Fruit fly (Drosophila melanogaster) whole organism, adult: ENCODE results near the gene CG11586.

Experiments
- CG11617 ChIP-seq: fragments of 200-800 bp; sonication (Bioruptor generic); optimal IDR thresholded peaks from 2 replicates; lab custom pipeline; 2017; ENCODE audit warnings: mild to moderate bottlenecking, missing biosample characterization, missing genetic modification reagents, missing genetic modification characterization
- CG12768 ChIP-seq: fragments of 200-800 bp; sonication (Bioruptor generic); optimal IDR thresholded peaks from 2 replicates; lab custom pipeline; 2017; ENCODE audit warnings: missing biosample characterization, missing genetic modification characterization, mild to moderate bottlenecking, moderate library complexity, missing genetic modification reagents
- CG14711 ChIP-seq: fragments of 200-800 bp; sonication (Bioruptor generic); optimal IDR thresholded peaks from 2 replicates; lab custom pipeline; 2018; ENCODE audit warnings: missing biosample characterization, mild to moderate bottlenecking, missing genetic modification characterization, moderate library complexity
- CG1620 ChIP-seq: fragments of 200-800 bp; sonication (Bioruptor generic); optimal IDR thresholded peaks from 2 replicates; lab custom pipeline; 2016; ENCODE audit warnings: missing biosample characterization, missing genetic modification characterization
- CG33017 ChIP-seq: fragments of 200-800 bp; sonication (Bioruptor generic); optimal IDR thresholded peaks from 2 replicates; lab custom pipeline; 2018; ENCODE audit warnings: missing biosample characterization, mild to moderate bottlenecking, missing genetic modification characterization, moderate library complexity
- CG5204 ChIP-seq: fragments of 200-800 bp; sonication (Bioruptor generic); optimal IDR thresholded peaks from 2 replicates; lab custom pipeline; 2016; ENCODE audit warnings: missing biosample characterization, missing genetic modification characterization
- CG7045 ChIP-seq: fragments of 200-800 bp; sonication (Bioruptor generic); optimal IDR thresholded peaks from 2 replicates; lab custom pipeline; 2017; ENCODE audit warnings: missing biosample characterization, mild to moderate bottlenecking, missing genetic modification characterization
- CG7101 ChIP-seq: fragments of 200-800 bp; sonication (Bioruptor generic); optimal IDR thresholded peaks from 2 replicates; lab custom pipeline; 2018; ENCODE audit warnings: missing biosample characterization, mild to moderate bottlenecking, missing genetic modification characterization, moderate library complexity
- Clk ChIP-seq: fragments of 200-800 bp; sonication (Bioruptor generic); optimal IDR thresholded peaks from 2 replicates; lab custom pipeline; 2017; ENCODE audit warnings: missing biosample characterization, missing genetic modification characterization
- Crg-1 ChIP-seq: fragments of 200-800 bp; sonication (Bioruptor generic); optimal IDR thresholded peaks from 2 replicates; lab custom pipeline; 2016; ENCODE audit warnings: missing biosample characterization, missing genetic modification characterization
- Hr96 ChIP-seq: fragments of 200-800 bp; sonication (Bioruptor generic); optimal IDR thresholded peaks from 2 replicates; lab custom pipeline; 2016; ENCODE audit warnings: missing biosample characterization, missing genetic modification characterization
- Mnt ChIP-seq: fragments of 200-800 bp; sonication (Bioruptor generic); optimal IDR thresholded peaks from 2 replicates; lab custom pipeline; 2016; ENCODE audit warnings: missing biosample characterization, mild to moderate bottlenecking, missing genetic modification characterization
- bab1 ChIP-seq: fragments of 200-800 bp; sonication (Bioruptor generic); optimal IDR thresholded peaks from 3 replicates; lab custom pipeline; 2019; ENCODE audit warnings: missing biosample characterization, mild to moderate bottlenecking, missing genetic modification characterization, moderate library complexity
- cic ChIP-seq: fragments of 200-800 bp; sonication (Bioruptor generic); optimal IDR thresholded peaks from 2 replicates; lab custom pipeline; 2017; ENCODE audit warnings: missing biosample characterization, mild to moderate bottlenecking, missing genetic modification characterization, moderate library complexity
- cnc ChIP-seq, 2 experiments: fragments of >200 bp; optimal IDR thresholded peaks; 2 replicates each; lab custom pipeline; 2017
- kay ChIP-seq: fragments of 200-800 bp; sonication (Bioruptor generic); peaks from one replicate; lab custom pipeline; 2016; ENCODE audit warnings: missing biosample characterization, missing genetic modification characterization, borderline replicate concordance
- ovo ChIP-seq: fragments of 200-800 bp; sonication (Bioruptor generic); optimal IDR thresholded peaks from 2 replicates; lab custom pipeline; 2016; ENCODE audit warnings: missing biosample characterization, missing genetic modification characterization
- pad ChIP-seq: fragments of 200-800 bp; sonication (Bioruptor generic); optimal IDR thresholded peaks from 3 replicates; lab custom pipeline; 2017; ENCODE audit warnings: missing biosample characterization, missing genetic modification characterization, mild to moderate bottlenecking, moderate library complexity, missing genetic modification reagents
- tj ChIP-seq: fragments of 200-800 bp; sonication (Bioruptor generic); optimal IDR thresholded peaks from 3 replicates; lab custom pipeline; 2017; ENCODE audit warnings: missing biosample characterization, mild to moderate bottlenecking, missing genetic modification characterization, moderate library complexity
- toe ChIP-seq: fragments of 200-800 bp; sonication (Bioruptor generic); optimal IDR thresholded peaks from 2 replicates; lab custom pipeline; 2016; ENCODE audit warnings: missing biosample characterization, missing genetic modification characterization

The CG11586 gene

DNA sequence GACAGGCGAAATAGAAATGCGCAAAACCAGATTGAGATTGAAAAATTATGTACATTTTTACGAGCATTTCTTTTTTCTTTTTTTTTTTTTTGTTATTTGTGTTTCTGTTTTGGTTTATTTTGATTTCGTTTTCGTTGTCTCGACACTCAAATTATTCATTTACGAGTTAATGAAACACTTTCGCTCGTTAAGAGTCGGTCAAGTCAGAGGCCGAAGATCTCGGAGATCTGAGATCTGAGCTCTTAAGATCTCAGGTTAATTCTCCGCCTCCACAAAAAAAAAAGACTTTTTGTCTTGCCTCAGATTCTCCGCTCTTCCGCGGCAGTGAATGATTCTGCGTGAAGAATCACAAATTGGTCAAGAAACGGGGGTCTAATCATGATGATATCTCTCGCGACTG, 3.6 kb upstream of the CG11586 start:
- no peak for TF ChIP-seq CG1620 (GFP tag; lab: Kevin White, UChicago)
- no peak for TF ChIP-seq Clk
- TF ChIP-seq toe, result no peak

DNA sequence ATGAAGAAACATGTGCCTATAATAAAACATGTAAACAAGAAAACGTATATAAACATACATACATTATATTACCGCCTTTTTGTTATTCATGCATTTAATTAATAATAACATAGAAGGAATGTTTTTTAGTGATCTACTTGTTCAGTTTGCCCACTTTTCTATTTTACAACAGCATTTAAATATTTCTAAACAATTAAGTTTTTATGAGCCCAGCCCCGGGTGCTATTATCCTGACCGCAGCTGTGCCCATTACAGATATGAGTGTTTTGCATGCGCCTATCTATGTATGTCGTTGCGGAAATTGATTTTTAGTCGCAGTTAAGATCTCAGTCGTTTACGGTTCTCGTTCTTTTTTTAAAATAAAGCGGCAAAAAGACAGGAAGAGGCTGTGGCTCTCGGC, 2.7 kb upstream of the CG11586 start:
- TF ChIP-seq tj (GFP tag; lab: Kevin White, UChicago) (no peak), pad (GFP tag; lab: Kevin White, UChicago) (no peak), CG14711 (tag; lab: Kevin White, UChicago) (no peak), Crg-1 (GFP tag; lab: Kevin White, UChicago) (no peak), bab1 (GFP tag; lab: Kevin White, UChicago) (no peak), CG5204 (no peak), toe (no peak), Clk (no peak), ovo (GFP tag; lab: Kevin White, UChicago) (no peak), CG7101 (tag; lab: Kevin White, UChicago) (no peak), cic (GFP tag; lab: Kevin White, UChicago) (no peak), CG11617 (no peak), Mnt (GFP tag; lab: Kevin White, UChicago) (no peak), CG7045 (GFP tag; lab: Kevin White, UChicago) (no peak), CG33017 (tag; lab: Kevin White, UChicago) (no peak)

DNA sequence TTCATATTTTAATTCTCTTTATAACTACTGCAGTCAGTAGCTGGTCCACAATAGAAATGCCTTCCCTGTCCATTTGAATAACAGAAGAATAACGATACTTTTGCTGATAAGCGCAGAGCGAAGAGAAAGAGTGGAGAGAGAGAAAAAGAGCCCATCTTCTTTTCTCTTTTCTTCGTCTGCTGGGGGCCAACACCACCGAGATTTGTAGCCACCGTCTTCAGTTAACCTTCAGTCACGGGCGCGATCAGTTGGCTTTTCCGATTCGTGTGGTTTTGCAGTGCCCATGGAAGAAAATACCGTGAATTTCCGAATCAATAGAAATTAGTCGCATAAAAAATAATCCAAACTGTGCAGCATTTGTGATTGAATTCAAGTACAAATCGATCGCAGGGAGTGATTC, 1.2 kb upstream of the CG11586 start, which contains the start of gene CG1273:
CG1273 (plus strand) TSS at position 218 of the 400 bp plus-strand sequence.
- TF ChIP-seq Hr96 (no peak), CG12768 (GFP tag; lab: Kevin White, UChicago) (no peak), tj (GFP tag; lab: Kevin White, UChicago) (no peak), CG5204 (no peak), Crg-1 (GFP tag; lab: Kevin White, UChicago) (no peak), CG7101 (tag; lab: Kevin White, UChicago) (no peak), pad (GFP tag; lab: Kevin White, UChicago) (no peak), CG1620 (GFP tag; lab: Kevin White, UChicago) (no peak), cnc (optimal IDR thresholded peaks at IDR 0.05; lab: Kevin White, UChicago) (no peak), Clk (no peak), CG11617 (no peak), bab1 (GFP tag; lab: Kevin White, UChicago) (no peak), CG7045 (GFP tag; lab: Kevin White, UChicago) (no peak), toe (no peak), kay (GFP tag; lab: Kevin White, UChicago) (no peak), CG14711 (tag; lab: Kevin White, UChicago) (no peak), ovo (GFP tag; lab: Kevin White, UChicago) (no peak), Mnt (GFP tag; lab: Kevin White, UChicago) (no peak), CG33017 (tag; lab: Kevin White, UChicago) (no peak), cic (GFP tag; lab: Kevin White, UChicago) (no peak)

DNA sequence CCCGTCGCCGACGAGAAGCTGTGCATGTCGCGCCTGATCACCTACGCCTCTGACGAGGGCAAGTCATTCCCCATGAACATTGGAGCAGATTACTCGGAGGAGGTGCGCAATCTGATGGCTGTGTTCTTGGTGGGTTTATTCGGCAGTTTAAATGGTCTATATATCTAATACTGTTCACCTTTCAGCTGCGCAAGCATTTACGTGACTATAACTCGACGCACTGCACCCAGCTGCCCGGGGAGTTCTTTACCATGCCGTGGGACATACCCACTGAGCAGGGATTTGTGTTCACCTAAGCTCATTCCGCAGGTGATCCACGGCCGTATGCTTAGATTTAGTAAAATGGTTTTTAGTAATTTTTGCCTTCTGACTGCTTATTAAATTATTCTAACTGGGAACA, 1.1 kb downstream of the CG11586 start:
- TF ChIP-seq bab1 (GFP tag; lab: Kevin White, UChicago) (no peak), CG7045 (GFP tag; lab: Kevin White, UChicago) (no peak), pad (GFP tag; lab: Kevin White, UChicago) (no peak), Hr96 (no peak), cnc (optimal IDR thresholded peaks at IDR 0.05; lab: Kevin White, UChicago) (no peak), toe (no peak), cic (GFP tag; lab: Kevin White, UChicago) (no peak), Clk (no peak), CG7101 (tag; lab: Kevin White, UChicago) (no peak), CG5204 (no peak), ovo (GFP tag; lab: Kevin White, UChicago) (no peak), CG1620 (GFP tag; lab: Kevin White, UChicago) (no peak), CG14711 (tag; lab: Kevin White, UChicago) (no peak), tj (GFP tag; lab: Kevin White, UChicago) (no peak), Crg-1 (GFP tag; lab: Kevin White, UChicago) (no peak)

DNA sequence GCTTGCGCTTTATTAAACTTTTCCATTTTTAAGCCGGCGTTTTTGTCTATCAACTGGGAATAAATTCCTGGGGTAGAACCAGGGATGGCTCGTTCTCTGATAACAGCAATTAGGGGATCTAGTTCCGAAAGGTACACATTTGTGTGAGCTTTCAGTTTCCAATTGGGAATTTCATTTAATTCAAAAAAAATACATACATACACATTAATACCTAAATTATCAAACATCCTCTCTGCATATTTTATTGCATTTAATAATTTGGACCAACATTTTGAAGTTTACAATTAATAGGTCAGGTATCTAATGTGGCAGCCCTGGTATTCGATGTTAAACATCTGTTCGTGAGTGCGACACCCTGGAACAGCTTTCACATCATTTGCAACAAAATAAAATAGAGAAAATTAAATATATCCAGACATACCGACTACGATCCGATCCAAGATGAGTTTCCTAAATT, 3.1 kb downstream of the CG11586 start, which contains the start of the genes CG15011 and CG1309:
CG15011 (minus strand) TSS at position 51 of the 457 bp plus-strand sequence.
CG1309 (plus strand) TSS at position 329 of the 457 bp plus-strand sequence.
- peak; percentile 64 for TF ChIP-seq Clk
- peak; percentile 72 for TF ChIP-seq Mnt (GFP tag; lab: Kevin White, UChicago)
- TF ChIP-seq CG12768 (GFP tag; lab: Kevin White, UChicago), result peak; percentile 81
- TF ChIP-seq CG7101 (tag; lab: Kevin White, UChicago), result peak; percentile 84
- TF ChIP-seq kay (GFP tag; lab: Kevin White, UChicago), result no peak
- peak; percentile 81 for TF ChIP-seq Hr96
- TF ChIP-seq CG14711 (tag; lab: Kevin White, UChicago), result peak; percentile 75
- TF ChIP-seq tj (GFP tag; lab: Kevin White, UChicago), result peak; percentile 60
- peak; percentile 86 for TF ChIP-seq CG11617
- no peak for TF ChIP-seq cnc (optimal IDR thresholded peaks at IDR 0.05; lab: Kevin White, UChicago)
- TF ChIP-seq Crg-1 (GFP tag; lab: Kevin White, UChicago), result peak; percentile 87
- TF ChIP-seq cic (GFP tag; lab: Kevin White, UChicago), result peak; percentile 31
- TF ChIP-seq CG7045 (GFP tag; lab: Kevin White, UChicago), result peak; percentile 74
- TF ChIP-seq CG33017 (tag; lab: Kevin White, UChicago), result peak; percentile 76
- peak; percentile 93 for TF ChIP-seq toe
- TF ChIP-seq bab1 (GFP tag; lab: Kevin White, UChicago), result peak; percentile 87
- TF ChIP-seq CG5204, result no peak
- TF ChIP-seq CG1620 (GFP tag; lab: Kevin White, UChicago), result peak; percentile 85
- peak; percentile 33 for TF ChIP-seq ovo (GFP tag; lab: Kevin White, UChicago)
- TF ChIP-seq pad (GFP tag; lab: Kevin White, UChicago), result peak; percentile 66
